Fruit fly (Drosophila melanogaster): ENCODE data around the gene ergic53.
A peak's percentile ranks its signal among the peaks of the same experiment; 100 is the strongest.

Gene ergic53

dm6 chr3L:8553125-8553524, 18.3 kb downstream of the ergic53 start (continued):
- TF ChIP-seq CG3163 (GFP tag; optimal IDR thresholded peaks at IDR 0.05), result no peak
- TF ChIP-seq Oli (tag; optimal IDR thresholded peaks at IDR 0.05), result peak; percentile 18
- no peak for TF ChIP-seq sob (GFP tag; IDR thresholded peaks at IDR 0.05)
- peak; percentile 60 for TF ChIP-seq Rfx (GFP tag; IDR thresholded peaks at IDR 0.05)
- no peak for TF ChIP-seq Camta (GFP tag; optimal IDR thresholded peaks at IDR 0.05)
- TF ChIP-seq CG11093 (GFP tag; IDR thresholded peaks at IDR 0.05), result no peak
- no peak for TF ChIP-seq p53 (GFP tag; optimal IDR thresholded peaks at IDR 0.05)
- no peak for TF ChIP-seq Taf1 (GFP tag; IDR thresholded peaks at IDR 0.05)
- TF ChIP-seq cg (GFP tag; optimal IDR thresholded peaks at IDR 0.05), result no peak
- no peak for TF ChIP-seq CG7987 (GFP tag; optimal IDR thresholded peaks at IDR 0.05)
- no peak for TF ChIP-seq CG12104 (GFP tag; optimal IDR thresholded peaks at IDR 0.05)
- TF ChIP-seq CG15514 (GFP tag; optimal IDR thresholded peaks at IDR 0.05), result no peak
- TF ChIP-seq ato (GFP tag; IDR thresholded peaks at IDR 0.05; ENCODE audit: partially characterized antibody), result no peak
- TF ChIP-seq lola (GFP tag; optimal IDR thresholded peaks at IDR 0.05), result no peak
- no peak for TF ChIP-seq CG30020 (tag; optimal IDR thresholded peaks at IDR 0.05)
- TF ChIP-seq tx (GFP tag; optimal IDR thresholded peaks at IDR 0.05), result no peak
- no peak for TF ChIP-seq zen2 (GFP tag; IDR thresholded peaks at IDR 0.05; ENCODE audit: partially characterized antibody)
- no peak for TF ChIP-seq nerfin-2 (GFP tag; IDR thresholded peaks at IDR 0.05; ENCODE audit: partially characterized antibody)
- TF ChIP-seq da (GFP tag; optimal IDR thresholded peaks at IDR 0.05), result no peak
- TF ChIP-seq Neu2 (GFP tag; optimal IDR thresholded peaks at IDR 0.05; ENCODE audit: borderline replicate concordance), result no peak
- TF ChIP-seq Ssrp (tag; optimal IDR thresholded peaks at IDR 0.05), result no peak
- TF ChIP-seq emc (GFP tag; optimal IDR thresholded peaks at IDR 0.05), result no peak
- TF ChIP-seq stwl (tag; optimal IDR thresholded peaks at IDR 0.05), result no peak
- no peak for TF ChIP-seq CG30403 (GFP tag; optimal IDR thresholded peaks at IDR 0.05)
- TF ChIP-seq sqz (GFP tag; optimal IDR thresholded peaks at IDR 0.05), result no peak
- no peak for TF ChIP-seq CG43689 (GFP tag; IDR thresholded peaks at IDR 0.05)
- no peak for TF ChIP-seq CG9817 (tag; optimal IDR thresholded peaks at IDR 0.05)
- TF ChIP-seq slou (GFP tag; optimal IDR thresholded peaks at IDR 0.05), result no peak
- TF ChIP-seq MTF-1 (GFP tag; optimal IDR thresholded peaks at IDR 0.05; ENCODE audit: borderline replicate concordance), result no peak
- TF ChIP-seq vvl (GFP tag; IDR thresholded peaks at IDR 0.05), result no peak
- no peak for TF ChIP-seq ham (GFP tag; IDR thresholded peaks at IDR 0.05)
- peak; percentile 3 for TF ChIP-seq CG17385 (GFP tag; optimal IDR thresholded peaks at IDR 0.05)
- no peak for TF ChIP-seq Dref (GFP tag; IDR thresholded peaks at IDR 0.05)
- no peak for TF ChIP-seq Opbp (GFP tag; IDR thresholded peaks at IDR 0.05; ENCODE audit: partially characterized antibody)
- no peak for TF ChIP-seq CG15011 (GFP tag; optimal IDR thresholded peaks at IDR 0.05)
- no peak for TF ChIP-seq CG14441 (GFP tag; IDR thresholded peaks at IDR 0.05)
- no peak for TF ChIP-seq sima (GFP tag; optimal IDR thresholded peaks at IDR 0.05)
- TF ChIP-seq CG16863 (GFP tag; optimal IDR thresholded peaks at IDR 0.05), result no peak
- TF ChIP-seq CG15269 (tag; optimal IDR thresholded peaks at IDR 0.05), result peak; percentile 3
- TF ChIP-seq B-H2 (GFP tag; optimal IDR thresholded peaks at IDR 0.05), result no peak
- no peak; the same call in 1 of the 2 replicates for TF ChIP-seq aop (GFP tag; IDR thresholded peaks at IDR 0.05)
- no peak for TF ChIP-seq CG5245 (GFP tag; optimal IDR thresholded peaks at IDR 0.05)
- no peak for TF ChIP-seq disco-r (GFP tag; optimal IDR thresholded peaks at IDR 0.05)
- peak; percentile 42; the same call in 2 of the 4 replicates for TF ChIP-seq Gug (GFP tag; IDR thresholded peaks at IDR 0.05)
- TF ChIP-seq dmrt99B (tag; optimal IDR thresholded peaks at IDR 0.05), result no peak
- TF ChIP-seq Dek (tag; optimal IDR thresholded peaks at IDR 0.05), result no peak
- no peak for TF ChIP-seq Bgb (GFP tag; IDR thresholded peaks at IDR 0.05; ENCODE audit: partially characterized antibody)
- no peak for TF ChIP-seq croc (GFP tag; conservative IDR thresholded peaks at IDR 0.05)
- TF ChIP-seq HLHmδ (GFP tag; optimal IDR thresholded peaks at IDR 0.05), result no peak
- no peak for TF ChIP-seq CG7963 (GFP tag; IDR thresholded peaks at IDR 0.05; ENCODE audit: partially characterized antibody)
- TF ChIP-seq abd-A (tag; optimal IDR thresholded peaks at IDR 0.05), result no peak

Measured in whole organism, embryonic.